Worm (Caenorhabditis elegans) whole organism, early embryonic: ENCODE results near the gene ntl-3.

Source experiments
- B0310.2 ChIP-seq: sonication (generic microtip); optimal IDR thresholded peaks from 2 replicates; lab custom pipeline; 2016; ENCODE audit warnings: mild to moderate bottlenecking, missing genetic modification characterization, missing compliant biosample characterization
- F13C5.2 ChIP-seq: sonication (generic microtip); optimal IDR thresholded peaks from 2 replicates; lab custom pipeline; 2017; ENCODE audit warnings: mild to moderate bottlenecking, missing genetic modification characterization, inconsistent platforms, missing compliant biosample characterization
- aly-1 ChIP-seq: sonication (generic microtip); optimal IDR thresholded peaks from 2 replicates; lab custom pipeline; 2016; ENCODE audit warnings: missing genetic modification characterization, missing compliant biosample characterization
- ama-1 ChIP-seq: fragments of 150-350 bp; optimal IDR thresholded peaks from 2 replicates; lab custom pipeline; 2014
- ceh-13 ChIP-seq: fragments of 200-800 bp; sonication (Bioruptor generic); optimal IDR thresholded peaks from 2 replicates; lab custom pipeline; 2018; ENCODE audit warnings: mild to moderate bottlenecking, missing genetic modification characterization, missing compliant biosample characterization
- ceh-36 ChIP-seq: sonication (generic microtip); optimal IDR thresholded peaks from 2 replicates; lab custom pipeline; 2016; ENCODE audit warnings: missing genetic modification characterization, inconsistent platforms, missing compliant biosample characterization
- ets-7 ChIP-seq: sonication (generic microtip); optimal IDR thresholded peaks from 2 replicates; lab custom pipeline; 2016; ENCODE audit warnings: missing genotype, missing genetic modification characterization, missing compliant biosample characterization
- flt-1 ChIP-seq: fragments of 200-800 bp; sonication (Bioruptor generic); IDR thresholded peaks from 2 replicates; pipeline ENCODE4 v1.3.6; 2022; ENCODE audit warnings: missing genetic modification characterization, missing compliant biosample characterization
- hmbx-1 ChIP-seq: sonication (generic microtip); optimal IDR thresholded peaks from 2 replicates; lab custom pipeline; 2016; ENCODE audit warnings: mild to moderate bottlenecking, missing genetic modification characterization, missing compliant biosample characterization
- hmg-4 ChIP-seq: fragments of 200-800 bp; sonication (Bioruptor generic); optimal IDR thresholded peaks from 2 replicates; lab custom pipeline; 2018; ENCODE audit warnings: mild to moderate bottlenecking, missing genetic modification characterization, missing compliant biosample characterization
- hnd-1 ChIP-seq: sonication (generic microtip); optimal IDR thresholded peaks from 2 replicates; lab custom pipeline; 2016; ENCODE audit warnings: missing genetic modification characterization, missing compliant biosample characterization
- pes-1 ChIP-seq: fragments of 200-800 bp; sonication (Bioruptor generic); IDR thresholded peaks from 2 replicates; pipeline ENCODE4 v1.3.6; 2022; ENCODE audit warnings: missing genetic modification reagents, missing genetic modification characterization, missing compliant biosample characterization
- scrt-1 ChIP-seq: fragments of 200-800 bp; sonication (Bioruptor generic); IDR thresholded peaks from 2 replicates; pipeline ENCODE4 v1.3.6; 2022; ENCODE audit warnings: missing genetic modification characterization, missing compliant biosample characterization
- sea-1 ChIP-seq: fragments of 200-800 bp; sonication (Bioruptor generic); conservative IDR thresholded peaks from 2 replicates; pipeline ENCODE4 v1.3.6; 2022; ENCODE audit warnings: missing genetic modification characterization, missing compliant biosample characterization
- tbx-11 ChIP-seq: fragments of 200-800 bp; sonication (Bioruptor generic); IDR thresholded peaks from 2 replicates; pipeline ENCODE4 v1.3.6; 2022; ENCODE audit warnings: missing genetic modification characterization, missing compliant biosample characterization
- tbx-37 ChIP-seq: fragments of 200-800 bp; sonication (Bioruptor generic); conservative IDR thresholded peaks from 2 replicates; pipeline ENCODE4 v1.3.6; 2022; ENCODE audit warnings: missing genetic modification reagents, missing genetic modification characterization, missing compliant biosample characterization
- tra-4 ChIP-seq: sonication (generic microtip); optimal IDR thresholded peaks from 2 replicates; lab custom pipeline; 2017; ENCODE audit warnings: missing genetic modification characterization, missing compliant biosample characterization

Gene ntl-3

DNA sequence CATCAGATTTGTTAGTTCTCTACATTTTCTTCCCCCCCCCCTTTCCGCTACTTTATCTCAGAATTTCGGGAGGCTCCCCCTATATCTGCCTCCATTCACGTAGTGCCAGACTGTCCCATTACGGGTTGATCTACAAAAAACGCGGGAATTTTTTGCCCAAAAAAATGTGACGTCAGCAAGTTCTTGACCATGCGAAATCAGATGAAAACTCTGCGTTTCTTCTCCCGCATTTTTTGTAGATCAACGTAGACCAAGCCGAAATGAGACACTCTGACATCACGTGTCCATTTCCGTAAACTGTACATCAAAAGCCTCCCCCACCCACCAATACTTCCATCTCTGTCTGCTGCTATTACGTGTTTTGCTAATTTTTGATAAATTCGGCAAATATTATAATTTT, 21.7 kb downstream of the ntl-3 start:
- no peak for TF ChIP-seq flt-1 (GFP tag; lab: Robert Waterston, UW)
- no peak for TF ChIP-seq aly-1 (tag; lab: Kevin White, UChicago)
- no peak for TF ChIP-seq hmg-4 (GFP tag; lab: Kevin White, UChicago)
- no peak for TF ChIP-seq pes-1 (GFP tag; lab: Robert Waterston, UW)
- no peak for TF ChIP-seq B0310.2

- TF ChIP-seq B0310.2 (no peak), ets-7 (tag; lab: Kevin White, UChicago) (no peak), pes-1 (GFP tag; lab: Robert Waterston, UW) (no peak), ceh-13 (GFP tag; lab: Kevin White, UChicago) (no peak), hnd-1 (no peak), tbx-11 (GFP tag; lab: Robert Waterston, UW) (no peak), tra-4 (tag; lab: Kevin White, UChicago) (no peak), ceh-36 (tag; lab: Kevin White, UChicago) (no peak), flt-1 (GFP tag; lab: Robert Waterston, UW) (no peak), hmg-4 (GFP tag; lab: Kevin White, UChicago) (no peak), ama-1 (no peak), tbx-37 (no peak), F13C5.2 (tag; lab: Kevin White, UChicago) (no peak), hmbx-1 (no peak), aly-1 (tag; lab: Kevin White, UChicago) (no peak), scrt-1 (no peak)
Observed at ce11 chrIII:11824088-11824487, 22.2 kb downstream of the ntl-3 start.

- TF ChIP-seq ceh-36 (tag; lab: Kevin White, UChicago) (no peak), F13C5.2 (tag; lab: Kevin White, UChicago) (peak; percentile 64)
Observed at ce11 chrIII:11823260-11823659, 23.0 kb downstream of the ntl-3 start, which contains the start of gene C18D11.3. Gene C18D11.3, plus strand, starts transcription at chrIII:11823448.

DNA sequence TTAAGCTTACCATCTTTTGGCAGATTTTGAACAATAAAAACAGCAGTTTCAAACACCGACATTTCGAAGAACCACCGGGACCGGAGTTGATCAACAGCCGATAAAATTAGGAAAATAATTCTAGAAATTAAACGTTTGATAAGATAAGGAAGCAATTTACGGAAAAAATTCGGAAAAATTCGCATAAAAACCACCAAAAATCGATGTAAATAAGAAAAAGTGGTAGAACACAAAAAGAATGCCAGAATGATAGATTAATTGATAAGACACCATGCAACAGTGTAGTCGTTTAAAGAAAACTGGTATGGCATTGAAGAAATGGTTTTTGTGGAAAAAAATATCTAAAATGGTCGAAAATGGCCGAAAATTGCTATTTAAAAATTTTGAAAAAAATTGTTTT, 23.9 kb downstream of the ntl-3 start, which contains the start of gene maa-1:
Gene maa-1, minus strand, starts transcription at position 120 of the 400 bp plus-strand sequence.
- TF ChIP-seq aly-1 (tag; lab: Kevin White, UChicago): no peak
- no peak for TF ChIP-seq pes-1 (GFP tag; lab: Robert Waterston, UW)

DNA sequence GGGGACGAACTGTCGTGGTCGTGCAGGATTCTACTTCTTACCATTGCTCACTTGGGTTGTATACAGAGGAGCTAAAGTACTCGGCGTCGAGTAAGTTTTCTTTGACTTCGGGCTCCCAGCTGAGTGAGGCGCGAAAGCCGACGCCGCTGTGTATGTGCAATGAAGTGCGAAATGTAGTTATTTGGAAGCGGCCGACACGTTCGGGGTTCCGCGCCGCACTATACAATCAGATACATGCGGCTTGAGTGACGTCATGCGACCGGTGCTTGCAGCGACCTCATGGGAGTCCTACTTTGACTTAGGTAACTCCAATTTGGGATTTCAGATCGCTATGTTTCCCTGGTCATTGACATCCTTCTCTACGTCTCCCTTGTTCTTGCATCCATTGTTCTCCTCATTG, 28.4 kb downstream of the ntl-3 start:
- TF ChIP-seq flt-1 (GFP tag; lab: Robert Waterston, UW) (no peak), hnd-1 (no peak), ceh-13 (GFP tag; lab: Kevin White, UChicago) (no peak), ets-7 (tag; lab: Kevin White, UChicago) (no peak)

DNA sequence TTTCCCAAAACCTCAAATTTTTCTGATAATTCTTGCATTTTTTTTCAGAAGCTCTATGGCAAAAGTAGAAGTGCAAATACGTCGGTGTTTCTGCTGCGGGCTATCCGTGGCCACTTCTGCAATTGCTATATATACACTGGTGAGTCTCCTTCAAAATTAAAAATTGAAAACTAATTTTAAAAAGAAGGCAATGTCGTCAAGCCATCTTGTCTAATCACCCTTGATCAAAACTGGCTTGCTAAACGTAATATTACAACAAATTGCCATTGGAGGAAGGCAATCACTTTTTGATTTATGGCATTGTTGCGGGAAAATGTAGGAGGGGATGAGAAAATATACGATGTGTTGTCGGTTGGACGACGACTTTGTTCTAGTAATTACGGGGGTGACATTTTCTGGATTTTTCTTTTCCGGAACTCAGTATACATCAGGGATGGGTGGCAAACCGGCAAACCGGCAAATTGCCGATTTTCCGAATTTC, 29.7 kb downstream of the ntl-3 start, which contains the start of gene C18D11.1:
Gene C18D11.1, plus strand, starts transcription at position 51 of the 481 bp plus-strand sequence.
- TF ChIP-seq pes-1 (GFP tag; lab: Robert Waterston, UW): no peak
- no peak for TF ChIP-seq aly-1 (tag; lab: Kevin White, UChicago)
- no peak for TF ChIP-seq hnd-1
- no peak for TF ChIP-seq tra-4 (tag; lab: Kevin White, UChicago)
- no peak for TF ChIP-seq F13C5.2 (tag; lab: Kevin White, UChicago)
- TF ChIP-seq hmbx-1: no peak
- TF ChIP-seq ama-1: no peak
- TF ChIP-seq ceh-13 (GFP tag; lab: Kevin White, UChicago): no peak
- no peak for TF ChIP-seq hmg-4 (GFP tag; lab: Kevin White, UChicago)
- TF ChIP-seq ets-7 (tag; lab: Kevin White, UChicago): no peak
- no peak for TF ChIP-seq ceh-36 (tag; lab: Kevin White, UChicago)
- no peak for TF ChIP-seq sea-1 (GFP tag; lab: Robert Waterston, UW)
- TF ChIP-seq flt-1 (GFP tag; lab: Robert Waterston, UW): no peak
- TF ChIP-seq tbx-11 (GFP tag; lab: Robert Waterston, UW): no peak
- no peak for TF ChIP-seq scrt-1
- no peak for TF ChIP-seq tbx-37
- TF ChIP-seq B0310.2: no peak

DNA sequence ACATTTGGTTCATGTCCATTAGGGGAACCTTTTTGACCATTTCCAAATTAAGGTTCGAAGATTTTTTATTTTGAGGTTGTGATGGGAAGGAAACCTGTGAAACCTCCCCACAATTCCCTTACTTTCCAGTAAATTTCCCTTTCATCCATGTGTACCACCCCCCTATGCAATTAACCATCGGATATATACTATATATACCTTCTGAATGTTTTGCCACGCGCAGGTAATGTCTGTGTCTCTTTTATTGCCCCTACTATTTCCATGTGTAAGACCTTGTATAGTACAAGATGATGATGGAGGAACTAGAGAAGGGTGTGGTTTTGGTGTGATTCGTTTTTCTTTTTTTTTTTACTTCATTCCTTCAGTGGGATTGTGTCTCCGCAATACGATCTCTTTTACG, 31.6 kb downstream of the ntl-3 start:
- no peak for TF ChIP-seq ama-1

- no peak for TF ChIP-seq aly-1 (tag; lab: Kevin White, UChicago)
- no peak for TF ChIP-seq hmbx-1
- no peak for TF ChIP-seq ama-1
- TF ChIP-seq sea-1 (GFP tag; lab: Robert Waterston, UW): no peak
- TF ChIP-seq ceh-13 (GFP tag; lab: Kevin White, UChicago): no peak
- no peak for TF ChIP-seq hnd-1
- no peak for TF ChIP-seq pes-1 (GFP tag; lab: Robert Waterston, UW)
- TF ChIP-seq scrt-1: no peak
- no peak for TF ChIP-seq ceh-36 (tag; lab: Kevin White, UChicago)
- no peak for TF ChIP-seq tra-4 (tag; lab: Kevin White, UChicago)
- no peak for TF ChIP-seq flt-1 (GFP tag; lab: Robert Waterston, UW)
- TF ChIP-seq ets-7 (tag; lab: Kevin White, UChicago): no peak
- TF ChIP-seq tbx-37: no peak
- TF ChIP-seq B0310.2: no peak
- no peak for TF ChIP-seq F13C5.2 (tag; lab: Kevin White, UChicago)
- no peak for TF ChIP-seq tbx-11 (GFP tag; lab: Robert Waterston, UW)
- no peak for TF ChIP-seq hmg-4 (GFP tag; lab: Kevin White, UChicago)
Observed at ce11 chrIII:11811839-11812238, 34.4 kb downstream of the ntl-3 start.

- TF ChIP-seq flt-1 (GFP tag; lab: Robert Waterston, UW): no peak
- no peak for TF ChIP-seq tra-4 (tag; lab: Kevin White, UChicago)
- no peak for TF ChIP-seq ceh-36 (tag; lab: Kevin White, UChicago)
- TF ChIP-seq sea-1 (GFP tag; lab: Robert Waterston, UW): no peak
Observed at ce11 chrIII:11810447-11810846, 35.8 kb downstream of the ntl-3 start, which contains the start of gene C18D11.6. Gene C18D11.6, plus strand, starts transcription at chrIII:11810556.
